Fruit fly (Drosophila melanogaster): ENCODE data around the gene CG6696.

Gene CG6696

DNA sequence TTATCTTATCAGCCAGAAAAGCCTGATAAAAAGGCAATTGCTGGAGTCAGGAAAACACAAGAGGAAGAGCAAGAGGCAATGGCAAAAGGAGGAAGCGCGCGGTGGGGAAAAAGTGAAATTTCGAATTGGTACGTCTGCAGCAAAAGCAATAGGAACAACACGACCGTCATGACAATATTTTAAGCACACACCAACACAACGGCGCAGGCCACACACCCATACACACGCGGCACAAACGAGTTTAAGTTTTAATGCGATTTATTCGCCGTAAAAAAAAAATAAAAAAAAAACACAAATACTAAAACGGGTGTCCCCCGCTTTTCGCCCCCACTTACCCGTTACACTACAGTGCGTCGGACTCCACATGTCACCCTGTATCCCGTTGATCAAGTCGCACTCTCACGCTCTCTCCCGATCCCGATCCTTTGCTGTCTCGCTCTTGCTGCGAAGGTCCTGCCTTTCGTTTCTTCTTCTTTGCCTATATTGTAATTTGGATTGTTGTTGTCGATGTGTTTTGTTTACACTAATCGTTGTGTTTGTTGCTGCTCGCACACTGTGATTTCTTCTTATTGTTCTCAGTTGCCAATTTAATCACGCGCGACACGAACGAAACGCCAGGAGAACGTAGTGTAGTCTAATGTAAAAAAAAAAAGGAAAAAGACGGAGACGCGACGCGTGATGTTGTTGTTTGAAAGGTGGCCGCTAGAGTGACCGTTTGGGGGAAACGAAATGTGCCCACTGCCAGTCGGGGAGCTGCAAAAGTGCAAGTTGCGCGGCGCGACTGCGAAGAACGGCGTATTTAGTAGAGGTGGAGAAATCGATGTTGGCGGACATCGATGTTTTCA is 14.9 kb downstream of the CG6696 start, which contains the start of gene Rip11 (continued):
- TF ChIP-seq MTF-1 (GFP tag; optimal IDR thresholded peaks at IDR 0.05; ENCODE audit: borderline replicate concordance) (no peak), lilli (GFP tag; optimal IDR thresholded peaks at IDR 0.05) (peak; percentile 42), CG31224 (GFP tag; IDR thresholded peaks at IDR 0.05) (no peak), CG4282 (GFP tag; optimal IDR thresholded peaks at IDR 0.05) (no peak), chm (GFP tag; IDR thresholded peaks at IDR 0.05) (peak; percentile 32), ash1 (GFP tag; optimal IDR thresholded peaks at IDR 0.05) (no peak), gcm (GFP tag; optimal IDR thresholded peaks at IDR 0.05) (no peak), CG30403 (GFP tag; optimal IDR thresholded peaks at IDR 0.05) (peak; percentile 24), ERR (GFP tag; optimal IDR thresholded peaks at IDR 0.05) (no peak), Aef1 (GFP tag; IDR thresholded peaks at IDR 0.05) (peak; percentile 16; the same call in 2 of the 3 replicates), CG16863 (GFP tag; optimal IDR thresholded peaks at IDR 0.05) (no peak), bab2 (GFP tag; optimal IDR thresholded peaks at IDR 0.05) (no peak), da (GFP tag; optimal IDR thresholded peaks at IDR 0.05) (no peak), CG15269 (tag; optimal IDR thresholded peaks at IDR 0.05) (peak; percentile 37), cad (GFP tag; optimal IDR thresholded peaks at IDR 0.05) (no peak), eve (GFP tag; optimal IDR thresholded peaks at IDR 0.05) (no peak), CG8924 (tag; optimal IDR thresholded peaks at IDR 0.05) (peak; percentile 15), tin (GFP tag; optimal IDR thresholded peaks at IDR 0.05) (peak; percentile 25), bcd (GFP tag; optimal IDR thresholded peaks at IDR 0.05) (peak; percentile 11), Bteb2 (GFP tag; optimal IDR thresholded peaks at IDR 0.05) (peak; percentile 12), emc (GFP tag; optimal IDR thresholded peaks at IDR 0.05) (no peak), sqz (GFP tag; optimal IDR thresholded peaks at IDR 0.05) (peak; percentile 80), B-H2 (GFP tag; optimal IDR thresholded peaks at IDR 0.05) (no peak), H2.0 (GFP tag; IDR thresholded peaks at IDR 0.05) (peak; percentile 36), zf30C (GFP tag; optimal IDR thresholded peaks at IDR 0.05) (no peak), CG4404 (GFP tag; IDR thresholded peaks at IDR 0.05) (no peak), CG12104 (GFP tag; optimal IDR thresholded peaks at IDR 0.05) (peak; percentile 15), CG15601 (tag; optimal IDR thresholded peaks at IDR 0.05) (no peak), Bdp1 (GFP tag; optimal IDR thresholded peaks at IDR 0.05) (no peak), Dip3 (GFP tag; optimal IDR thresholded peaks at IDR 0.05) (peak; percentile 27), CG34224 (GFP tag; IDR thresholded peaks at IDR 0.05; ENCODE audit: partially characterized antibody) (0 out of 3 replicates have a peak, but pooled peaks have one; percentile 8), Hr39 (optimal IDR thresholded peaks at IDR 0.05) (no peak), CG1602 (GFP tag; optimal IDR thresholded peaks at IDR 0.05) (no peak), CG9437 (GFP tag; optimal IDR thresholded peaks at IDR 0.05) (no peak), CG6689 (GFP tag; IDR thresholded peaks at IDR 0.05) (peak; percentile 54), pan (optimal IDR thresholded peaks at IDR 0.05) (no peak), pan (GFP tag; optimal IDR thresholded peaks at IDR 0.05 in 1 of 2, IDR thresholded peaks at IDR 0.05 in 1 of 2) (no peak), Fer3 (tag; optimal IDR thresholded peaks at IDR 0.05) (no peak), CG10274 (GFP tag; optimal IDR thresholded peaks at IDR 0.05) (no peak), Atf-2 (GFP tag; optimal IDR thresholded peaks at IDR 0.05) (no peak), CG31441 (GFP tag; IDR thresholded peaks at IDR 0.05) (no peak), Hmr (GFP tag; optimal IDR thresholded peaks at IDR 0.05) (peak; percentile 39), Dbx (GFP tag; IDR thresholded peaks at IDR 0.05) (peak; percentile 24; the same call in 2 of the 3 replicates), sob (GFP tag; IDR thresholded peaks at IDR 0.05) (no peak; the same call in 1 of the 2 replicates), Fer1 (GFP tag; optimal IDR thresholded peaks at IDR 0.05) (peak; percentile 34), salm (tag; optimal IDR thresholded peaks at IDR 0.05) (no peak), tap (tag; optimal IDR thresholded peaks at IDR 0.05) (no peak), CTCF (GFP tag; optimal IDR thresholded peaks at IDR 0.05) (peak; percentile 29), CG6272 (GFP tag; IDR thresholded peaks at IDR 0.05) (no peak), Camta (GFP tag; optimal IDR thresholded peaks at IDR 0.05) (no peak), CG16815 (GFP tag; optimal IDR thresholded peaks at IDR 0.05) (no peak), Mad (GFP tag; optimal IDR thresholded peaks at IDR 0.05) (no peak)

Data from whole organism, embryonic.